Worm (Caenorhabditis elegans) whole organism, dauer: ENCODE results near the gene C25H3.15.

Experiments used
- unc-62 ChIP-seq: sonication (generic microtip); optimal IDR thresholded peaks from 2 replicates; lab custom pipeline; 2017; ENCODE audit warnings: missing biosample characterization, missing genetic modification reagents, missing genetic modification characterization

C25H3.15 gene

ce11 chrII:5697338-5697737 is 32.2 kb downstream of the C25H3.15 start:
- TF ChIP-seq unc-62 (GFP tag; lab: Kevin White, UChicago): no peak

DNA sequence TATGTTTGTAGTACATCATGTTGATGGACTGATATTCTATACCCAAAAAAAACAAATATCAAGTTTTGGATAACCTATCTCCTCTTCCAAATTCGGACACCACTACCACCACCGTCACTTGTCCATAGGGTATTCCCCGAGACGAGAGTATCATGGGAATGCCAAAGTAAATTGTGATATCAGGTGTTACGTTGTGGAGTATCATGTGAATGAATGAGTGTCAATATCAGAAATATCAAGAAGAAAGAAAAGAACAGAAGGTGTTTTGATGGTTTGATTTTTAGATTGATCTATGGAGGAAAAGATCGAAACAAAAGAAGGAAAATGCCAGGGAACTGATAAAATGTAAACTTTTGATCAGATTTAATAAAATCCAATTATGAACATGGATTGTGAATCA is 33.1 kb downstream of the C25H3.15 start:
- no peak for TF ChIP-seq unc-62 (GFP tag; lab: Kevin White, UChicago)

- no peak for TF ChIP-seq unc-62 (GFP tag; lab: Kevin White, UChicago)
Observed at ce11 chrII:5698869-5699268, 33.7 kb downstream of the C25H3.15 start, which contains the start of the genes C25H3.10 and C25H3.1. TSS of gene C25H3.10 (minus strand) at chrII:5698969. TSS of gene C25H3.1 (plus strand) at chrII:5699071.

ce11 chrII:5701485-5701884 is 36.4 kb downstream of the C25H3.15 start:
- TF ChIP-seq unc-62 (GFP tag; lab: Kevin White, UChicago): no peak

ce11 chrII:5702611-5703192 is 37.6 kb downstream of the C25H3.15 start:
- no peak for TF ChIP-seq unc-62 (GFP tag; lab: Kevin White, UChicago)

ce11 chrII:5704479-5704878 is 39.4 kb downstream of the C25H3.15 start:
- no peak for TF ChIP-seq unc-62 (GFP tag; lab: Kevin White, UChicago)

ce11 chrII:5707532-5707931 is 42.4 kb downstream of the C25H3.15 start, which contains the start of gene osta-2:
TSS of gene osta-2 (plus strand) at chrII:5707691.
- TF ChIP-seq unc-62 (GFP tag; lab: Kevin White, UChicago): no peak

DNA sequence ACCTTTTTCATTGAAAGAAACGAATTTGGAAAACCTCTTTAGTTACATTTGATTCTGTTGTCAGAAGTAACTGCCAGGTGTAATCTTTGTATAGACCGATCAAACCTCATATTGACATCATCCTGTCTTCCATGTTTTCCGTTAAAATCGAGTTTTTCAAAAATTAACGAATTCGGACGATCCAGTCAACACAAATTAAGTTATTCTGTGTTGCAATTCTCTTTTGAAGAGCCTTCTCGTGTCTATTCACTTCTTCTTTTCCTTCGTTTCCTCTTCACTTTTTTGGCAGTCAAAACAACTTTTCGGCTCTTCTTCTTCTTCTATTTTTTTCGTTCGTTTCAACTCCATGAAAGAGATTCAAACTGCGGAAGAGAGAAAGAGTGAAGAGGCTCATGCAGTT is 43.0 kb downstream of the C25H3.15 start:
- no peak for TF ChIP-seq unc-62 (GFP tag; lab: Kevin White, UChicago)

DNA sequence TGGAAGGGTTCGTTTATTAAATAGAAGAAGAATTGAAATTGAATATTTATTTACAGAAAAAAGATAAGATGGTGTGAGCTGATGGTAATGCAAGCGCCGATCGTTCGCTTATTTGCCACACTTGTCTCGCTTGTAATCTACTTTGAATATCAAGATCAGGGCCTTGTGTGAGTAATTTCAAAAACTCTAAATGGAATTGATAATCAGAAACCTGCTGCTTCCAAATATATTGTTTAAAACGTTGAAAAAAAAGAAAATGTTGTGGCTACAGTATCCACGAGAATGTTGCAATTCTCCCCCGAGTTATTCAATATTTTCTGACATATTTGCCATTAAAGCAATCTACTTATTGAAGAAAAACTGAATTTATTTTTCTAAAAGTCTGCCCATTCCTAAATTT is 45.7 kb downstream of the C25H3.15 start:
- TF ChIP-seq unc-62 (GFP tag; lab: Kevin White, UChicago): no peak

DNA sequence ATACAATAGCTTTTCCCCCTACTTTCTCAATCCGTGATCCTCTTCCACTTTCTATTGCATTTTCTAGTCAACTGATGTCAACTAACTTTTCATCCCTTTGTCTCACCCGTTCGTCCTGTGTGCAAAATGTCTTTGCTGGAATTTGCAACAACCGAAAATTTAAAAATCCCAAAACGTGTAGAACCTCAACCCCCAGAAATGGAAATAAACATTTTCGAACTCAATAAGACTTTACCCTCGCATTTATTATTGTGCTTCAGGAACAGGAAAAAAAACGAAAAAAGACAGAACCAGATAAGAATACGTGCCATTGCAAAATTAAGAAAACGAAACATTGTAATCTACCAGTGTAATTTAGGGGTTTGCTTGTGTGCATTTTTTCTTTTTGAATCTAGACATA is 47.0 kb downstream of the C25H3.15 start:
- no peak for TF ChIP-seq unc-62 (GFP tag; lab: Kevin White, UChicago)

- TF ChIP-seq unc-62 (GFP tag; lab: Kevin White, UChicago): no peak
Observed at ce11 chrII:5714807-5715206, 49.7 kb downstream of the C25H3.15 start, which contains the start of the genes tiar-1 and lelo-4. TSS of gene tiar-1 (minus strand) at chrII:5714823. TSS of gene lelo-4 (plus strand) at chrII:5714924.
